Worm (Caenorhabditis elegans) whole organism, L1 larva: ENCODE data around the gene Y17G9A.4.

Source experiments
- ceh-82 ChIP-seq, 3 experiments: fragments of 150-350 bp in 1 of 3; sonication (generic microtip) in 2 of 3; optimal IDR thresholded peaks; 2 replicates each; lab custom pipeline; 2014 to 2017; ENCODE audit warnings: missing biosample characterization in 3 of 3, missing genetic modification characterization in 3 of 3
- ces-1 ChIP-seq: fragments of 150-350 bp; optimal IDR thresholded peaks from 2 replicates; lab custom pipeline; 2014; ENCODE audit warnings: missing biosample characterization, missing genetic modification reagents, missing genetic modification characterization
- dpl-1 ChIP-seq, 3 experiments: fragments of 150-350 bp in 2 of 3; sonication (generic microtip) in 1 of 3; optimal IDR thresholded peaks; 2 replicates each; lab custom pipeline; 2014 to 2017; ENCODE audit warnings: missing biosample characterization in 3 of 3, missing genetic modification characterization in 3 of 3, missing genetic modification reagents in 3 of 3
- fkh-10 ChIP-seq: sonication (generic microtip); optimal IDR thresholded peaks from 2 replicates; lab custom pipeline; 2017; ENCODE audit warnings: missing biosample characterization, missing genetic modification reagents, missing genetic modification characterization
- isw-1 ChIP-seq: fragments of 200-800 bp; sonication (Bioruptor generic); IDR thresholded peaks from 2 replicates; pipeline ENCODE4 v1.3.6; 2022; ENCODE audit warnings: missing genetic modification characterization, missing compliant biosample characterization
- lin-13 ChIP-seq: fragments of 150-350 bp; optimal IDR thresholded peaks from 2 replicates; lab custom pipeline; 2014; ENCODE audit warnings: missing biosample characterization, missing genetic modification reagents, missing genetic modification characterization
- mep-1 ChIP-seq: fragments of 150-350 bp; optimal IDR thresholded peaks from 2 replicates; lab custom pipeline; 2014; ENCODE audit warnings: missing biosample characterization, missing genetic modification characterization
- nhr-28 ChIP-seq: fragments of 150-350 bp; optimal IDR thresholded peaks from 2 replicates; lab custom pipeline; 2014; ENCODE audit warnings: missing biosample characterization, missing genetic modification characterization
- nhr-85 ChIP-seq: sonication (generic microtip); peaks from one replicate; lab custom pipeline; 2016; ENCODE audit warnings: missing genetic modification characterization, inconsistent platforms, missing compliant biosample characterization
- pqm-1 ChIP-seq: sonication (generic microtip); optimal IDR thresholded peaks from 3 replicates; lab custom pipeline; 2017; ENCODE audit warnings: missing biosample characterization, missing genetic modification characterization
- rnt-1 ChIP-seq: sonication (generic microtip); optimal IDR thresholded peaks from 2 replicates; lab custom pipeline; 2016; ENCODE audit warnings: mild to moderate bottlenecking, missing genetic modification characterization, moderate library complexity, missing compliant biosample characterization
- unc-62 ChIP-seq: fragments of 150-350 bp; optimal IDR thresholded peaks from 2 replicates; lab custom pipeline; 2014; ENCODE audit warnings: missing biosample characterization, missing genetic modification reagents, missing genetic modification characterization
- xbp-1 ChIP-seq: sonication (generic microtip); optimal IDR thresholded peaks from 2 replicates; lab custom pipeline; 2016; ENCODE audit warnings: missing genetic modification characterization, missing compliant biosample characterization

- TF ChIP-seq nhr-28 (tag; lab: Kevin White, UChicago) = no peak
- TF ChIP-seq pqm-1 = no peak
- no peak for TF ChIP-seq lin-13 (GFP tag; lab: Kevin White, UChicago)
- TF ChIP-seq isw-1 (GFP tag; lab: Robert Waterston, UW) = no peak
- TF ChIP-seq mep-1 (tag; lab: Kevin White, UChicago) = no peak
- TF ChIP-seq dpl-1 (GFP tag; optimal IDR thresholded peaks at IDR 0.05; lab: Kevin White, UChicago) = no peak
- TF ChIP-seq xbp-1 (tag; lab: Kevin White, UChicago) = no peak
- no peak for TF ChIP-seq nhr-85 (tag; lab: Kevin White, UChicago)
- no peak for TF ChIP-seq rnt-1 (tag; lab: Kevin White, UChicago)
- no peak for TF ChIP-seq unc-62 (GFP tag; lab: Kevin White, UChicago)
- no peak for TF ChIP-seq fkh-10 (GFP tag; lab: Kevin White, UChicago)
- no peak for TF ChIP-seq ces-1 (GFP tag; lab: Kevin White, UChicago)
- no peak for TF ChIP-seq ceh-82 (tag; optimal IDR thresholded peaks at IDR 0.05; lab: Kevin White, UChicago)
Measured at ce11 chrIV:4864524-4864923, 3.2 kb upstream of the Y17G9A.4 start.
